Fruit fly (Drosophila melanogaster) whole organism, embryonic: ENCODE data around the gene cnc.

Experiments
- ATbp ChIP-seq: fragments of 200-800 bp; sonication (Bioruptor generic); optimal IDR thresholded peaks from 2 replicates; lab custom pipeline; 2017; ENCODE audit warnings: missing biosample characterization, mild to moderate bottlenecking, missing genetic modification characterization, missing genetic modification reagents
- BtbVII ChIP-seq: fragments of 200-800 bp; sonication (Bioruptor generic); optimal IDR thresholded peaks from 3 replicates; lab custom pipeline; 2017; ENCODE audit warnings: missing biosample characterization, mild to moderate bottlenecking, missing genetic modification characterization
- CG10267 ChIP-seq: fragments of 200-800 bp; sonication (Bioruptor generic); optimal IDR thresholded peaks from 2 replicates; lab custom pipeline; 2018; ENCODE audit warnings: missing biosample characterization, mild to moderate bottlenecking, missing genetic modification characterization, moderate library complexity
- CG11247 ChIP-seq: fragments of 200-800 bp; sonication (Bioruptor generic); IDR thresholded peaks from 2 replicates; pipeline ENCODE4 v1.3.6; 2022; ENCODE audit warnings: missing biosample characterization, missing genetic modification characterization
- CG12391 ChIP-seq: fragments of 200-800 bp; sonication (Bioruptor generic); optimal IDR thresholded peaks from 3 replicates; lab custom pipeline; 2018; ENCODE audit warnings: missing biosample characterization, mild to moderate bottlenecking, missing genetic modification characterization, moderate library complexity
- CG13287 ChIP-seq: fragments of 200-800 bp; sonication (Bioruptor generic); IDR thresholded peaks from 2 replicates; pipeline ENCODE4 v1.3.6; 2022; ENCODE audit warnings: missing biosample characterization, missing genetic modification characterization; ENCODE audit not compliant: partially characterized antibody
- CG1529 ChIP-seq: fragments of 200-800 bp; sonication (Bioruptor generic); optimal IDR thresholded peaks from 3 replicates; lab custom pipeline; 2018; ENCODE audit warnings: missing biosample characterization, missing genetic modification characterization
- CG1647 ChIP-seq: fragments of 200-800 bp; sonication (Bioruptor generic); optimal IDR thresholded peaks from 3 replicates; lab custom pipeline; 2016; ENCODE audit warnings: missing biosample characterization, missing genetic modification characterization
- CG3163 ChIP-seq: fragments of 200-800 bp; sonication (Bioruptor generic); optimal IDR thresholded peaks from 3 replicates; lab custom pipeline; 2016; ENCODE audit warnings: missing biosample characterization, missing genetic modification characterization
- CG33557 ChIP-seq: fragments of 200-800 bp; sonication (Bioruptor generic); optimal IDR thresholded peaks from 2 replicates; lab custom pipeline; 2019; ENCODE audit warnings: missing biosample characterization, mild to moderate bottlenecking, missing genetic modification characterization, moderate library complexity
- CG5180 ChIP-seq: fragments of 200-800 bp; sonication (Bioruptor generic); optimal IDR thresholded peaks from 3 replicates; lab custom pipeline; 2017; ENCODE audit warnings: missing biosample characterization, missing genetic modification characterization, mild to moderate bottlenecking, moderate library complexity, missing genetic modification reagents
- CG6272 ChIP-seq: fragments of 200-800 bp; sonication (Bioruptor generic); IDR thresholded peaks from 2 replicates; pipeline ENCODE4 v1.3.6; 2022; ENCODE audit warnings: missing biosample characterization, missing genetic modification characterization
- CG7357 ChIP-seq: fragments of 200-800 bp; sonication (Bioruptor generic); IDR thresholded peaks from 3 replicates; pipeline ENCODE4 v1.3.6; 2022; ENCODE audit warnings: missing biosample characterization, missing genetic modification characterization
- CG7839 ChIP-seq: fragments of 200-800 bp; sonication (Bioruptor generic); optimal IDR thresholded peaks from 3 replicates; lab custom pipeline; 2018; ENCODE audit warnings: missing biosample characterization, mild to moderate bottlenecking, missing genetic modification characterization, moderate library complexity
- CG8281 ChIP-seq: fragments of 200-800 bp; sonication (Bioruptor generic); optimal IDR thresholded peaks from 2 replicates; lab custom pipeline; 2018; ENCODE audit warnings: missing biosample characterization, mild to moderate bottlenecking, missing genetic modification characterization, moderate library complexity
- CG9817 ChIP-seq: fragments of 200-800 bp; sonication (Bioruptor generic); optimal IDR thresholded peaks from 2 replicates; lab custom pipeline; 2018; ENCODE audit warnings: missing biosample characterization, mild to moderate bottlenecking, missing genetic modification characterization, moderate library complexity
- Deaf1 ChIP-seq: fragments of 200-800 bp; optimal IDR thresholded peaks from 3 replicates; lab custom pipeline; 2019; ENCODE audit warnings: missing biosample characterization, mild to moderate bottlenecking, missing genetic modification characterization, moderate library complexity
- Dek ChIP-seq: fragments of 200-800 bp; sonication (Bioruptor generic); optimal IDR thresholded peaks from 3 replicates; lab custom pipeline; 2019; ENCODE audit warnings: missing biosample characterization, mild to moderate bottlenecking, missing genetic modification characterization, moderate library complexity
- Drgx ChIP-seq: fragments of 200-800 bp; sonication (Bioruptor generic); IDR thresholded peaks from 2 replicates; pipeline ENCODE4 v1.3.6; 2022; ENCODE audit warnings: missing biosample characterization, missing genetic modification characterization
- GATAe ChIP-seq: fragments of 200-800 bp; sonication (Bioruptor generic); conservative IDR thresholded peaks from 2 replicates; pipeline ENCODE4 v1.3.6; 2022; ENCODE audit warnings: missing biosample characterization, missing genetic modification characterization
- Hand ChIP-seq: fragments of 200-800 bp; sonication (Bioruptor generic); optimal IDR thresholded peaks from 2 replicates; lab custom pipeline; 2017; ENCODE audit warnings: mild to moderate bottlenecking, missing biosample characterization, missing genetic modification reagents, missing genetic modification characterization
- Hr3 ChIP-seq: fragments of 200-800 bp; sonication (Bioruptor generic); optimal IDR thresholded peaks from 3 replicates; lab custom pipeline; 2016; ENCODE audit warnings: missing biosample characterization, missing genetic modification characterization
- Max ChIP-seq: fragments of 200-800 bp; sonication (Bioruptor generic); optimal IDR thresholded peaks from 2 replicates; lab custom pipeline; 2016; ENCODE audit warnings: missing biosample characterization, mild to moderate bottlenecking, missing genetic modification characterization
- Myb ChIP-seq: fragments of 200-800 bp; sonication (Bioruptor generic); optimal IDR thresholded peaks from 2 replicates; lab custom pipeline; 2016; ENCODE audit warnings: missing biosample characterization, missing genetic modification characterization
- NFAT ChIP-seq: fragments of 200-800 bp; sonication (Bioruptor generic); IDR thresholded peaks from 2 replicates; pipeline ENCODE4 v1.3.6; 2022; ENCODE audit warnings: missing biosample characterization, missing genetic modification characterization
- Rfx ChIP-seq: fragments of 200-800 bp; sonication (Bioruptor generic); IDR thresholded peaks from 2 replicates; pipeline ENCODE4 v1.3.6; 2022; ENCODE audit warnings: missing biosample characterization, missing genetic modification characterization
- Rx ChIP-seq: fragments of 200-800 bp; sonication (Bioruptor generic); IDR thresholded peaks from 2 replicates; pipeline ENCODE4 v1.3.6; 2022; ENCODE audit warnings: missing biosample characterization, missing genetic modification characterization
- amos ChIP-seq: fragments of 200-800 bp; sonication (Bioruptor generic); IDR thresholded peaks from 2 replicates; pipeline ENCODE4 v1.3.6; 2022; ENCODE audit warnings: missing biosample characterization, missing genetic modification characterization; ENCODE audit not compliant: partially characterized antibody
- cato ChIP-seq: fragments of 200-800 bp; sonication (Bioruptor generic); optimal IDR thresholded peaks from 2 replicates; lab custom pipeline; 2016; ENCODE audit warnings: missing biosample characterization, missing genetic modification characterization, borderline replicate concordance
- chif ChIP-seq, 2 experiments: fragments of 200-800 bp; sonication (Bioruptor generic); optimal IDR thresholded peaks; 3 replicates each; lab custom pipeline; 2016; ENCODE audit warnings: missing biosample characterization in 2 of 2, missing genetic modification characterization in 2 of 2
- chm ChIP-seq: fragments of 200-800 bp; sonication (Bioruptor generic); IDR thresholded peaks from 2 replicates; pipeline ENCODE4 v1.3.6; 2022; ENCODE audit warnings: missing biosample characterization, missing genetic modification characterization
- crol ChIP-seq: fragments of 200-800 bp; sonication (Bioruptor generic); IDR thresholded peaks from 2 replicates; pipeline ENCODE4 v1.3.6; 2022; ENCODE audit warnings: missing biosample characterization, missing genetic modification characterization
- dysf ChIP-seq: fragments of 200-800 bp; sonication (Bioruptor generic); IDR thresholded peaks from 3 replicates; pipeline ENCODE4 v1.3.6; 2022; ENCODE audit warnings: missing biosample characterization, missing genetic modification characterization
- en ChIP-seq: fragments of 200-800 bp; sonication (Bioruptor generic); optimal IDR thresholded peaks from 2 replicates; lab custom pipeline; 2016; ENCODE audit warnings: missing biosample characterization, missing genetic modification characterization
- grn ChIP-seq: fragments of 200-800 bp; sonication (Bioruptor generic); optimal IDR thresholded peaks from 3 replicates; lab custom pipeline; 2017; ENCODE audit warnings: missing biosample characterization, missing genetic modification characterization
- her ChIP-seq: fragments of 200-800 bp; sonication (Bioruptor generic); optimal IDR thresholded peaks from 2 replicates; lab custom pipeline; 2016; ENCODE audit warnings: missing biosample characterization, missing genetic modification characterization
- maf-S ChIP-seq: fragments of 200-800 bp; sonication (Bioruptor generic); optimal IDR thresholded peaks from 2 replicates; lab custom pipeline; 2016; ENCODE audit warnings: missing biosample characterization, missing genetic modification characterization
- mld ChIP-seq: fragments of 200-800 bp; sonication (Bioruptor generic); IDR thresholded peaks from 3 replicates; pipeline ENCODE4 v1.3.6; 2022; ENCODE audit warnings: missing biosample characterization, missing genetic modification characterization; ENCODE audit not compliant: partially characterized antibody
- odd ChIP-seq: fragments of 200-800 bp; sonication (Bioruptor generic); optimal IDR thresholded peaks from 2 replicates; lab custom pipeline; 2017; ENCODE audit warnings: missing biosample characterization, mild to moderate bottlenecking, missing genetic modification characterization
- pb ChIP-seq: fragments of 200-800 bp; sonication (Bioruptor generic); optimal IDR thresholded peaks from 3 replicates; lab custom pipeline; 2016; ENCODE audit warnings: missing biosample characterization, missing genetic modification characterization
- phol ChIP-seq: fragments of 200-800 bp; sonication (Bioruptor generic); optimal IDR thresholded peaks from 3 replicates; lab custom pipeline; 2018; ENCODE audit warnings: missing biosample characterization, mild to moderate bottlenecking, missing genetic modification characterization, moderate library complexity
- schlank ChIP-seq: fragments of 200-800 bp; sonication (Bioruptor generic); optimal IDR thresholded peaks from 2 replicates; lab custom pipeline; 2018; ENCODE audit warnings: missing biosample characterization, mild to moderate bottlenecking, missing genetic modification characterization
- shn ChIP-seq: fragments of 200-800 bp; sonication (Bioruptor generic); optimal IDR thresholded peaks from 3 replicates; lab custom pipeline; 2016; ENCODE audit warnings: missing biosample characterization, missing genetic modification characterization
- sna ChIP-seq: fragments of 200-800 bp; sonication (Bioruptor generic); IDR thresholded peaks from 2 replicates; pipeline ENCODE4 v1.3.6; 2022; ENCODE audit warnings: missing biosample characterization, missing genetic modification characterization; ENCODE audit not compliant: partially characterized antibody
- so ChIP-seq: fragments of 200-800 bp; sonication (Bioruptor generic); IDR thresholded peaks from 3 replicates; pipeline ENCODE4 v1.3.6; 2022; ENCODE audit warnings: missing biosample characterization, missing genetic modification characterization
- sr ChIP-seq: fragments of 200-800 bp; sonication (Bioruptor generic); IDR thresholded peaks from 3 replicates; pipeline ENCODE4 v1.3.6; 2022; ENCODE audit warnings: missing biosample characterization, missing genetic modification characterization
- sug ChIP-seq: fragments of 200-800 bp; optimal IDR thresholded peaks from 2 replicates; lab custom pipeline; 2019; ENCODE audit warnings: missing biosample characterization, mild to moderate bottlenecking, missing genetic modification characterization, moderate library complexity
- tgo ChIP-seq: fragments of 200-800 bp; sonication (Bioruptor generic); IDR thresholded peaks from 3 replicates; pipeline ENCODE4 v1.3.6; 2022; ENCODE audit warnings: missing biosample characterization, missing genetic modification characterization
- tup ChIP-seq: fragments of 200-800 bp; sonication (Bioruptor generic); optimal IDR thresholded peaks from 2 replicates; lab custom pipeline; 2016; ENCODE audit warnings: missing biosample characterization, mild to moderate bottlenecking, missing genetic modification characterization, moderate library complexity
- usp ChIP-seq: fragments of >200 bp; optimal IDR thresholded peaks from 2 replicates; lab custom pipeline; 2017; ENCODE audit warnings: missing biosample characterization, missing genetic modification characterization
- wdn ChIP-seq: fragments of 200-800 bp; sonication (Bioruptor generic); IDR thresholded peaks from 2 replicates; pipeline ENCODE4 v1.3.6; 2022; ENCODE audit warnings: missing biosample characterization, missing genetic modification characterization

The cnc gene

dm6 chr3R:23138992-23139633, 87.4 kb downstream of the cnc start:
- TF ChIP-seq Drgx (no peak), dysf (GFP tag; lab: Robert Waterston, UW) (no peak), CG13287 (no peak), CG9817 (tag; lab: Kevin White, UChicago) (no peak), schlank (tag; lab: Kevin White, UChicago) (no peak), crol (no peak), GATAe (GFP tag; lab: Robert Waterston, UW) (no peak), shn (GFP tag; lab: Kevin White, UChicago) (no peak), CG6272 (no peak), sr (GFP tag; lab: Robert Waterston, UW) (no peak), ATbp (GFP tag; lab: Kevin White, UChicago) (no peak), sug (tag; lab: Kevin White, UChicago) (peak; percentile 93), CG7357 (no peak), CG8281 (tag; lab: Kevin White, UChicago) (peak; percentile 12), en (GFP tag; lab: Kevin White, UChicago) (no peak), her (GFP tag; lab: Kevin White, UChicago) (no peak), pb (GFP tag; lab: Kevin White, UChicago) (no peak), CG5180 (GFP tag; lab: Kevin White, UChicago) (no peak), mld (GFP tag; lab: Robert Waterston, UW) (no peak), Hr3 (GFP tag; lab: Kevin White, UChicago) (no peak), BtbVII (GFP tag; lab: Kevin White, UChicago) (no peak), Rfx (GFP tag; lab: Robert Waterston, UW) (no peak), cato (GFP tag; lab: Kevin White, UChicago) (no peak), Max (GFP tag; lab: Kevin White, UChicago) (no peak), Hand (GFP tag; lab: Kevin White, UChicago) (peak; percentile 5), NFAT (GFP tag; lab: Robert Waterston, UW) (no peak), phol (tag; lab: Kevin White, UChicago) (no peak), Myb (GFP tag; lab: Kevin White, UChicago) (no peak), CG33557 (GFP tag; lab: Kevin White, UChicago) (no peak), sna (no peak), grn (no peak), CG3163 (GFP tag; lab: Kevin White, UChicago) (no peak), tup (GFP tag; lab: Kevin White, UChicago) (no peak), usp (GFP tag; lab: Kevin White, UChicago) (no peak), wdn (no peak), Rx (GFP tag; lab: Robert Waterston, UW) (no peak), CG7839 (tag; lab: Kevin White, UChicago) (peak; percentile 10), maf-S (no peak), odd (no peak), chm (no peak), Dek (tag; lab: Kevin White, UChicago) (no peak), so (GFP tag; lab: Robert Waterston, UW) (no peak), CG1647 (GFP tag; lab: Kevin White, UChicago) (no peak), CG1529 (GFP tag; lab: Kevin White, UChicago) (no peak), amos (no peak), CG11247 (GFP tag; lab: Robert Waterston, UW) (no peak), CG10267 (tag; lab: Kevin White, UChicago) (no peak), CG12391 (tag; lab: Kevin White, UChicago) (no peak), chif (GFP tag; optimal IDR thresholded peaks at IDR 0.05; lab: Kevin White, UChicago) (no peak), Deaf1 (tag; lab: Kevin White, UChicago) (no peak), tgo (GFP tag; lab: Robert Waterston, UW) (no peak)
